Worm (Caenorhabditis elegans) whole organism, L2 larva: ENCODE data around the gene nmr-1.

Experiments used
- C34F6.9 ChIP-seq: fragments of 150-350 bp; optimal IDR thresholded peaks from 2 replicates; lab custom pipeline; 2014; ENCODE audit warnings: missing biosample characterization, missing genetic modification characterization
- F13H6.1 ChIP-seq: sonication (generic microtip); optimal IDR thresholded peaks from 2 replicates; lab custom pipeline; 2016; ENCODE audit warnings: missing genetic modification characterization, missing compliant biosample characterization
- R02D3.7 ChIP-seq: fragments of 150-350 bp; optimal IDR thresholded peaks from 2 replicates; lab custom pipeline; 2014; ENCODE audit warnings: missing biosample characterization, missing genetic modification characterization
- Y55F3AM.14 ChIP-seq: fragments of 200-800 bp; sonication (Bioruptor generic); optimal IDR thresholded peaks from 2 replicates; lab custom pipeline; 2018; ENCODE audit warnings: mild to moderate bottlenecking, missing genetic modification characterization, missing compliant biosample characterization
- ZK546.5 ChIP-seq: sonication (generic microtip); optimal IDR thresholded peaks from 2 replicates; lab custom pipeline; 2017; ENCODE audit warnings: missing biosample characterization, missing genetic modification characterization
- alr-1 ChIP-seq: fragments of 150-350 bp; optimal IDR thresholded peaks from 2 replicates; lab custom pipeline; 2014; ENCODE audit warnings: missing biosample characterization, missing genetic modification characterization
- aly-2 ChIP-seq: fragments of 150-350 bp; optimal IDR thresholded peaks from 2 replicates; lab custom pipeline; 2014; ENCODE audit warnings: missing biosample characterization, missing genetic modification characterization
- ama-1 ChIP-seq: fragments of 150-350 bp; optimal IDR thresholded peaks from 2 replicates; lab custom pipeline; 2018; ENCODE audit warnings: inconsistent platforms
- blmp-1 ChIP-seq: sonication (generic microtip); optimal IDR thresholded peaks from 2 replicates; lab custom pipeline; 2017; ENCODE audit warnings: missing genetic modification characterization, mild to moderate bottlenecking, missing compliant biosample characterization, antibody characterized with exemption, moderate library complexity; ENCODE audit not compliant: insufficient read depth
- ceh-16 ChIP-seq: fragments of 150-350 bp; optimal IDR thresholded peaks from 2 replicates; lab custom pipeline; 2014; ENCODE audit warnings: missing biosample characterization, missing genetic modification characterization
- ceh-82 ChIP-seq: fragments of 150-350 bp; optimal IDR thresholded peaks from 2 replicates; lab custom pipeline; 2014; ENCODE audit warnings: missing biosample characterization, missing genetic modification characterization
- crh-2 ChIP-seq: sonication (generic microtip); optimal IDR thresholded peaks from 2 replicates; lab custom pipeline; 2017; ENCODE audit warnings: missing biosample characterization, missing genetic modification characterization
- dmd-4 ChIP-seq: sonication (generic microtip); optimal IDR thresholded peaks from 2 replicates; lab custom pipeline; 2017; ENCODE audit warnings: missing biosample characterization, missing genetic modification characterization
- elt-1 ChIP-seq: fragments of 150-350 bp; optimal IDR thresholded peaks from 2 replicates; lab custom pipeline; 2014; ENCODE audit warnings: missing biosample characterization, missing genetic modification characterization
- gmeb-1 ChIP-seq: fragments of 150-350 bp; optimal IDR thresholded peaks from 2 replicates; lab custom pipeline; 2014; ENCODE audit warnings: missing biosample characterization, missing genetic modification characterization
- lin-11 ChIP-seq: fragments of 150-350 bp; sonication (generic microtip); optimal IDR thresholded peaks from 2 replicates; lab custom pipeline; 2014; ENCODE audit warnings: missing biosample characterization, missing genetic modification characterization, inconsistent platforms, mixed read lengths
- lin-13 ChIP-seq: fragments of 150-350 bp; optimal IDR thresholded peaks from 2 replicates; lab custom pipeline; 2014; ENCODE audit warnings: missing biosample characterization, missing genetic modification reagents, missing genetic modification characterization
- lin-39 ChIP-seq: fragments of 150-350 bp; optimal IDR thresholded peaks from 2 replicates; lab custom pipeline; 2014; ENCODE audit warnings: missing biosample characterization, missing genetic modification reagents, missing genetic modification characterization
- lsy-2 ChIP-seq, 2 experiments: fragments of 150-350 bp in 1 of 2; sonication (generic microtip) in 1 of 2; optimal IDR thresholded peaks; 2 replicates each; lab custom pipeline; 2014 to 2017; ENCODE audit warnings: missing biosample characterization in 2 of 2, missing genetic modification characterization in 2 of 2
- mab-5 ChIP-seq: fragments of 150-350 bp; optimal IDR thresholded peaks from 2 replicates; lab custom pipeline; 2014; ENCODE audit warnings: missing biosample characterization, missing genetic modification characterization
- mbf-1 ChIP-seq: sonication (generic microtip); optimal IDR thresholded peaks from 2 replicates; lab custom pipeline; 2017; ENCODE audit warnings: missing biosample characterization, missing genetic modification characterization
- mdl-1 ChIP-seq, 2 experiments: fragments of 150-350 bp in 1 of 2; sonication (generic microtip) in 1 of 2; optimal IDR thresholded peaks; 2 replicates each; lab custom pipeline; 2017; ENCODE audit warnings: missing biosample characterization in 2 of 2, missing genetic modification characterization in 2 of 2
- nhr-11 ChIP-seq: fragments of 150-350 bp; optimal IDR thresholded peaks from 2 replicates; lab custom pipeline; 2014; ENCODE audit warnings: missing biosample characterization, missing genetic modification characterization
- nhr-12 ChIP-seq: fragments of 150-350 bp; optimal IDR thresholded peaks from 2 replicates; lab custom pipeline; 2014; ENCODE audit warnings: missing biosample characterization, missing genetic modification characterization
- nhr-21 ChIP-seq: fragments of 150-350 bp; optimal IDR thresholded peaks from 2 replicates; lab custom pipeline; 2014; ENCODE audit warnings: missing biosample characterization, missing genetic modification characterization
- nhr-23 ChIP-seq: fragments of 150-350 bp; optimal IDR thresholded peaks from 2 replicates; lab custom pipeline; 2014; ENCODE audit warnings: missing biosample characterization, missing genetic modification reagents, missing genetic modification characterization
- nhr-237 ChIP-seq: fragments of 150-350 bp; optimal IDR thresholded peaks from 2 replicates; lab custom pipeline; 2014; ENCODE audit warnings: missing biosample characterization, missing genetic modification characterization
- nhr-25 ChIP-seq: fragments of 150-350 bp; sonication (generic microtip); optimal IDR thresholded peaks from 3 replicates; lab custom pipeline; 2014; ENCODE audit warnings: missing biosample characterization, missing genetic modification characterization
- nhr-6 ChIP-seq: fragments of 150-350 bp; optimal IDR thresholded peaks from 2 replicates; lab custom pipeline; 2014; ENCODE audit warnings: missing biosample characterization, missing genetic modification characterization
- nhr-77 ChIP-seq: fragments of 150-350 bp; optimal IDR thresholded peaks from 2 replicates; lab custom pipeline; 2014; ENCODE audit warnings: missing biosample characterization, missing genetic modification characterization
- peb-1 ChIP-seq: fragments of 150-350 bp; optimal IDR thresholded peaks from 2 replicates; lab custom pipeline; 2014; ENCODE audit warnings: missing biosample characterization, missing genetic modification characterization
- sem-4 ChIP-seq: fragments of 150-350 bp; optimal IDR thresholded peaks from 2 replicates; lab custom pipeline; 2014; ENCODE audit warnings: missing biosample characterization, missing genetic modification reagents, missing genetic modification characterization
- skn-1 ChIP-seq: sonication (generic microtip); optimal IDR thresholded peaks from 2 replicates; lab custom pipeline; 2017; ENCODE audit warnings: missing biosample characterization, missing genetic modification characterization
- sma-3 ChIP-seq: sonication (generic microtip); optimal IDR thresholded peaks from 2 replicates; lab custom pipeline; 2016; ENCODE audit warnings: missing genetic modification reagents, missing genetic modification characterization, missing compliant biosample characterization
- sma-9 ChIP-seq, 2 experiments: fragments of 150-350 bp in 1 of 2; sonication (generic microtip) in 1 of 2; optimal IDR thresholded peaks; 2 replicates each; lab custom pipeline; 2014 to 2016; ENCODE audit warnings: missing genetic modification characterization in 2 of 2, mild to moderate bottlenecking in 1 of 2, missing biosample characterization in 1 of 2, missing compliant biosample characterization in 1 of 2, missing genetic modification reagents in 1 of 2, moderate library complexity in 1 of 2
- snpc-4 ChIP-seq: fragments of 150-350 bp; optimal IDR thresholded peaks from 2 replicates; lab custom pipeline; 2014; ENCODE audit warnings: missing biosample characterization, missing genetic modification characterization
- unc-39 ChIP-seq: fragments of 150-350 bp; optimal IDR thresholded peaks from 2 replicates; lab custom pipeline; 2014; ENCODE audit warnings: missing biosample characterization, missing genetic modification characterization
- unc-55 ChIP-seq: fragments of 150-350 bp; sonication (generic microtip); optimal IDR thresholded peaks from 3 replicates; lab custom pipeline; 2014; ENCODE audit warnings: missing biosample characterization, missing genetic modification reagents, missing genetic modification characterization
- unc-62 ChIP-seq: fragments of 150-350 bp; optimal IDR thresholded peaks from 2 replicates; lab custom pipeline; 2014; ENCODE audit warnings: missing biosample characterization, missing genetic modification reagents, missing genetic modification characterization
- ztf-4 ChIP-seq: fragments of 150-350 bp; optimal IDR thresholded peaks from 2 replicates; lab custom pipeline; 2014; ENCODE audit warnings: missing biosample characterization, missing genetic modification characterization

nmr-1 gene

DNA sequence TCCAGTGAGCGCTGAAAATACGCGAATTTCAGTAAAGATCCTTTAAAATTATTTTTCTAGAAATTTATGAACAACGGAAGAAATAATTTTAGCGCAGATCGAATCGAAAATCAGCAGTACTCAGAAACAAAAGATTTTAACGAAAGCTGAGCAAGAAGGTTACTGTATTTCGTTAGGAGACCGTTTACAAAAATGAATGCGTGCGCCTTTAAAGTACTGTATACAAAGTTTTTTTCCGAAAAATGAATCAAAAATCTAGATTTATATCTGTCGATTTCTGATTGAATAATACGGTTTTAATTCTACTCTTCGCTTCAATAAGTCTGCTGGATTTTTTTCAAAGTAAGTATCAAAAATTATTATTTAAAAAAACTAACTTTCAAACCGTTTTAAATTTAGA is 32.4 kb downstream of the nmr-1 start, which contains the start of the genes EEED8.14 and EEED8.3:
Gene EEED8.14 (minus strand): TSS at position 13 of the 400 bp plus-strand sequence.
Gene EEED8.3 (plus strand): TSS at position 237 of the 400 bp plus-strand sequence.
- TF ChIP-seq nhr-237 (tag; lab: Kevin White, UChicago) (no peak), skn-1 (tag; lab: Kevin White, UChicago) (no peak), elt-1 (no peak), nhr-21 (no peak), peb-1 (no peak), nhr-12 (tag; lab: Kevin White, UChicago) (no peak), Y55F3AM.14 (GFP tag; lab: Kevin White, UChicago) (no peak), mbf-1 (tag; lab: Kevin White, UChicago) (no peak), mab-5 (no peak), nhr-11 (tag; lab: Kevin White, UChicago) (no peak)

DNA sequence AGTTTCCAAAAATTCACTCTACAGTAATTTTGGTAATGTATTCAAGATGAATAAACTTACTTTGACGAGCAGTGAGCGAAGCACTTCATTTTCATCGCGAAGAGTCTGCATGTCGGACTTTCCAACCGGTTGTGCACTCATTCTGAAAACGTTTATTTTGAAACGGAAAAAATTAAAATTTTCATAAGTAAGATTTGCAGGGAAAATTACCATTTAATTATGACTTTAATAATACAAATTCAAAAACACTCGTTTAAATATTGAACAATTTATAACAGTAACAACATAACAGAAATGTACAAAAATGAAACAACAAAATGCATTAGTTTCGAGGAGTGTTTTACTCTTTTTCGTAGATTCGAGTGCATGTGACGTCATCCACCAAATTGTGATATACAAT is 33.9 kb downstream of the nmr-1 start, which contains the start of the genes EEED8.13 and EEED8.18:
Gene EEED8.13 (minus strand): TSS at position 101 of the 400 bp plus-strand sequence.
Gene EEED8.18 (minus strand): TSS at position 144 of the 400 bp plus-strand sequence.
- TF ChIP-seq unc-55 (GFP tag; lab: Kevin White, UChicago) (no peak), crh-2 (tag; lab: Kevin White, UChicago) (no peak), sem-4 (tag; lab: Kevin White, UChicago) (no peak), nhr-25 (tag; lab: Kevin White, UChicago) (no peak), unc-39 (no peak), ama-1 (lab: Kevin White, UChicago) (no peak), ZK546.5 (tag; lab: Kevin White, UChicago) (no peak), sma-3 (GFP tag; lab: Kevin White, UChicago) (no peak), nhr-77 (tag; lab: Kevin White, UChicago) (no peak), lsy-2 (tag; optimal IDR thresholded peaks at IDR 0.05; lab: Kevin White, UChicago) (no peak), lin-11 (tag; lab: Kevin White, UChicago) (no peak), mdl-1 (tag; optimal IDR thresholded peaks at IDR 0.05; lab: Kevin White, UChicago) (no peak), ceh-16 (no peak), nhr-11 (tag; lab: Kevin White, UChicago) (no peak), F13H6.1 (tag; lab: Kevin White, UChicago) (no peak), nhr-6 (tag; lab: Kevin White, UChicago) (no peak), dmd-4 (tag; lab: Kevin White, UChicago) (no peak), aly-2 (tag; lab: Kevin White, UChicago) (no peak)

DNA sequence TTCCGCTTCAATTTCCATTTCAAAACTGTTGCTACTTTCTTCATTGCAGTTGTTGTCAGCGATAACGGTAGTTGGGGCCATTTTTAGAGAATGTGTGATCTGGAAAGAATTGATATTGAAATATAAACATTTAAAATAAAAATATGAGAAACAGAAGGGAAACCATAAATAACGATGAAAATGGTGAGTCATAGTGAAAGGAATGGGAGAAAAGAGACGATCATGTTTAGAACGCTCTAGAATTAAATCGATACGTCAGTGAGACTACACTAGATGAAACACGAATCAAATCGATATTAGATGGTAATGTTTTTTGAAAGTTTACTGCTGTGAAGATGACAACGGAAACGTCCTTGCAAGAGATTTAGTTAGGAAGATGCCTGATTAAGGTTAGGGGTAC is 37.5 kb downstream of the nmr-1 start, which contains the start of the genes EEED8.12 and EEED8.4:
Gene EEED8.12 (minus strand): TSS at position 101 of the 400 bp plus-strand sequence.
Gene EEED8.4 (plus strand): TSS at position 396 of the 400 bp plus-strand sequence.
- no peak for TF ChIP-seq elt-1
- no peak for TF ChIP-seq ama-1 (lab: Kevin White, UChicago)
- TF ChIP-seq C34F6.9: no peak
- TF ChIP-seq unc-62 (GFP tag; lab: Kevin White, UChicago): no peak
- TF ChIP-seq lin-39 (tag; lab: Kevin White, UChicago): no peak
- TF ChIP-seq unc-39: no peak
- no peak for TF ChIP-seq mbf-1 (tag; lab: Kevin White, UChicago)
- no peak for TF ChIP-seq snpc-4 (tag; lab: Kevin White, UChicago)
- TF ChIP-seq ztf-4: no peak
- no peak for TF ChIP-seq crh-2 (tag; lab: Kevin White, UChicago)
- TF ChIP-seq mab-5: no peak
- no peak for TF ChIP-seq mdl-1 (tag; optimal IDR thresholded peaks at IDR 0.05; lab: Kevin White, UChicago)
- TF ChIP-seq blmp-1 (tag; lab: Kevin White, UChicago): no peak
- TF ChIP-seq nhr-12 (tag; lab: Kevin White, UChicago): no peak
- TF ChIP-seq lsy-2 (tag; optimal IDR thresholded peaks at IDR 0.05; lab: Kevin White, UChicago): no peak

DNA sequence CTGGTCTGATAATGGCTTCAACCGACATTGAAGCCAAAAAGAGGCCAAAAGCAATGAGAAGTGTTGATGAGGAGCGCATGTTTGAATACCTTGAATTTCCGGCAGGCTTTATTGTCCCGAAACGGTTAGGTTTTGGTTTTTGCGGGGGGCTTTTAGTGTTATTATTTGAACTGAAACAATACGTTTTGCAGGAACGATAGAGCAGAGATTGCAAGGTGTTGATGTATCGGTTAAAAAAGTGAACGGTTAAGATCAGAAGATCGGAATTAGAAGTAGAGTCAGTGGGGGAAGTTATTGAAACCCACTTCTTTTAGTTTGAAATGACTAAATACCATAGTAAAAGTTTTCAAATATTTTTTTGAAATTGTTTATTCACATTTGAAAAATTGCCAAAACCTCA is 38.9 kb downstream of the nmr-1 start, which contains the start of gene clec-141:
Gene clec-141 (minus strand): TSS at position 101 of the 400 bp plus-strand sequence.
- TF ChIP-seq snpc-4 (tag; lab: Kevin White, UChicago) (no peak), mbf-1 (tag; lab: Kevin White, UChicago) (no peak)

DNA sequence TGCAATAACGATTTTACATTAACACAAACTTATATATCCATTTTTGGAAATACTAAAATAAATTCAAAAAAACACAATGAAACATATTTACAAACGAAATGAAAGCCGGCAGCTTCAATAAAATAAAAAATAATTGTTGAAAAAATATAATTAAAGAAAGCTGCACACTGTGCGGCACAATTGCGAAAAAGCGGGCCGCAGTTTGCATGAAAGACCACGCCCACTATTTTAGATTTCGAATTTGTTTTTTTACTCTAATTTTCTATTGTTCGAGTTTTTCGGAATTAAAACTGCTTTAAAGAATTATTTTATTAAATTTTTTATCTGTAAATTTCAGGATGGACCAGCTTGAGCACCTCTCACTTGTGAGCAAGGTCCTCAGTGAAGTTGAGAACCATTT is 47.2 kb downstream of the nmr-1 start, which contains the start of gene mog-5:
Gene mog-5 (plus strand): TSS at position 338 of the 400 bp plus-strand sequence.
- TF ChIP-seq sma-3 (GFP tag; lab: Kevin White, UChicago) (no peak), sem-4 (tag; lab: Kevin White, UChicago) (peak; percentile 12), ceh-82 (tag; lab: Kevin White, UChicago) (no peak), unc-39 (no peak), R02D3.7 (tag; lab: Kevin White, UChicago) (no peak), Y55F3AM.14 (GFP tag; lab: Kevin White, UChicago) (no peak), aly-2 (tag; lab: Kevin White, UChicago) (no peak), nhr-77 (tag; lab: Kevin White, UChicago) (no peak), ceh-16 (no peak), gmeb-1 (peak; percentile 57), C34F6.9 (peak; percentile 8), lin-13 (GFP tag; lab: Kevin White, UChicago) (no peak), snpc-4 (tag; lab: Kevin White, UChicago) (no peak), skn-1 (tag; lab: Kevin White, UChicago) (no peak), alr-1 (tag; lab: Kevin White, UChicago) (no peak), nhr-25 (tag; lab: Kevin White, UChicago) (no peak), crh-2 (tag; lab: Kevin White, UChicago) (no peak), sma-9 (GFP tag; optimal IDR thresholded peaks at IDR 0.05; lab: Kevin White, UChicago) (no peak), sma-9 (tag; optimal IDR thresholded peaks at IDR 0.05; lab: Kevin White, UChicago) (no peak), nhr-11 (tag; lab: Kevin White, UChicago) (no peak), ztf-4 (no peak), unc-55 (GFP tag; lab: Kevin White, UChicago) (peak; percentile 45), nhr-23 (no peak)
